Worm (Caenorhabditis elegans) whole organism, mixed stage, embryonic: ENCODE results near the gene K07E3.4.

Source experiments
- M03D4.4 ChIP-seq: sonication (generic microtip); optimal IDR thresholded peaks from 2 replicates; lab custom pipeline; 2017; ENCODE audit warnings: mild to moderate bottlenecking, missing genetic modification characterization, missing compliant biosample characterization
- lin-13 ChIP-seq: fragments of 150-350 bp; optimal IDR thresholded peaks from 2 replicates; lab custom pipeline; 2014; ENCODE audit warnings: missing biosample characterization, missing genetic modification characterization
- lin-32 ChIP-seq: fragments of 200-800 bp; sonication (Bioruptor generic); optimal IDR thresholded peaks from 2 replicates; lab custom pipeline; 2018; ENCODE audit warnings: mild to moderate bottlenecking, missing genetic modification characterization, missing compliant biosample characterization
- lsy-2 ChIP-seq: fragments of 150-350 bp; optimal IDR thresholded peaks from 2 replicates; lab custom pipeline; 2014; ENCODE audit warnings: missing biosample characterization, missing genetic modification characterization
- mab-5 ChIP-seq: fragments of 150-350 bp; optimal IDR thresholded peaks from 2 replicates; lab custom pipeline; 2014; ENCODE audit warnings: missing biosample characterization, missing genetic modification characterization
- nhr-12 ChIP-seq: fragments of 150-350 bp; optimal IDR thresholded peaks from 2 replicates; lab custom pipeline; 2014; ENCODE audit warnings: missing biosample characterization, missing genetic modification characterization
- nhr-237 ChIP-seq: fragments of 150-350 bp; optimal IDR thresholded peaks from 2 replicates; lab custom pipeline; 2014; ENCODE audit warnings: missing biosample characterization, missing genetic modification characterization
- nhr-28 ChIP-seq: fragments of 150-350 bp; optimal IDR thresholded peaks from 2 replicates; lab custom pipeline; 2014; ENCODE audit warnings: missing biosample characterization, missing genetic modification characterization
- snpc-4 ChIP-seq: fragments of 150-350 bp; optimal IDR thresholded peaks from 2 replicates; lab custom pipeline; 2014; ENCODE audit warnings: missing biosample characterization, missing genetic modification characterization
- sptf-1 ChIP-seq: sonication (generic microtip); optimal IDR thresholded peaks from 2 replicates; lab custom pipeline; 2017; ENCODE audit warnings: mild to moderate bottlenecking, missing genetic modification characterization, moderate library complexity, missing compliant biosample characterization
- unc-39 ChIP-seq: fragments of 150-350 bp; optimal IDR thresholded peaks from 2 replicates; lab custom pipeline; 2014; ENCODE audit warnings: missing biosample characterization, missing genetic modification characterization
- unc-62 ChIP-seq: fragments of 150-350 bp; optimal IDR thresholded peaks from 2 replicates; lab custom pipeline; 2014; ENCODE audit warnings: missing biosample characterization, missing genetic modification reagents, missing genetic modification characterization
- ztf-11 ChIP-seq: fragments of 150-350 bp; optimal IDR thresholded peaks from 2 replicates; lab custom pipeline; 2014; ENCODE audit warnings: missing biosample characterization, missing genetic modification characterization

ce11 chrX:8129543-8129942 is 45.7 kb upstream of the K07E3.4 start, which contains the start of gene frpr-1:
- no peak for TF ChIP-seq lin-32 (GFP tag; lab: Kevin White, UChicago)
- no peak for TF ChIP-seq ztf-11 (tag; lab: Kevin White, UChicago)
- no peak for TF ChIP-seq nhr-237 (tag; lab: Kevin White, UChicago)
- TF ChIP-seq unc-62 (GFP tag; lab: Kevin White, UChicago): no peak
- TF ChIP-seq unc-39 (tag; lab: Kevin White, UChicago): no peak
- no peak for TF ChIP-seq M03D4.4 (tag; lab: Kevin White, UChicago)
- TF ChIP-seq mab-5: no peak
- TF ChIP-seq snpc-4 (tag; lab: Kevin White, UChicago): no peak
- TF ChIP-seq nhr-12: no peak
- no peak for TF ChIP-seq sptf-1 (tag; lab: Kevin White, UChicago)
- TF ChIP-seq lin-13 (tag; lab: Kevin White, UChicago): no peak
- no peak for TF ChIP-seq lsy-2 (tag; lab: Kevin White, UChicago)
- no peak for TF ChIP-seq nhr-28 (tag; lab: Kevin White, UChicago)
